Fruit fly (Drosophila melanogaster): ENCODE results near the gene CG12012.

Gene CG12012

dm6 chr3L:3383965-3384595 is 7.5 kb downstream of the CG12012 start:
- TF ChIP-seq CG17801 (GFP tag; optimal IDR thresholded peaks at IDR 0.05; ENCODE audit: partially characterized antibody) = no peak

DNA sequence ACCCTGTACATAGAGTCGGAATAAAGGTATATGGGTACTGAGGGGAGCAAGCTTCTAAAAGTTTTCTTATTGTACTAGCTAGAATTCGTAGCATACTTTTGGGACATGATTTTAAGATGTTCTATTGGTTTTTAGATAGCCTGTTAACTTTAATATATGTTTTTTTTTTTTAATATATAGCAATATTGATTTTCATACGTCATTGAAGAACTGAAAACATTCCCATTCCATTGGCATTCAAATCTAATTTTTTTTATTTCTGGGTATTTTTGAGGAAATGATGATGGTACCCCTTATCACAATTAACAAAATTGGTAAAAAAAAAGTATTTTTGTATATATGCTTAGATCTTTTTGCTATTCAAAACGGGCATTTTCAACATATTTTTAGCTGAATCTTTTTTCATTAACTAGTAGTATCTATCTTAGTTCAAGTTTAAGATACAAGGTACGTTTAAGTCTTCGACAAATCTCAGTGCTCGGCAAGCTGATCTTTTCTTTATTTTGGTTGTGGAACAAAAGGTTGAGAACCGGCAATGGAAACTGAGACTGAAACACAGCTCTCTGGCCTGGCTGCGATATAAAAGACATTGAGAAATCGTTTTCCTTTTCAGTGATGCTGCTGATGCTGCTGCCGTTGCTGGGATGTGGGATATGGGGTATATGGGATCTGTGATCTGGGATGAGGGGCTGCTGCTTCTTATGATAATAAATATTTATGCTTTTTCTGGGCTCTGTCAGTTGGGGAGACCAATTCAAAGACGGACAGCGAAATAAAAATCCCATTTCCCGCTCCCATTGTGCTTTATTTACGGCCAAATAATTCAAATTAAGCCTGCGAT is 8.3 kb downstream of the CG12012 start:
- TF ChIP-seq CG17801 (GFP tag; optimal IDR thresholded peaks at IDR 0.05; ENCODE audit: partially characterized antibody) = no peak

dm6 chr3L:3385437-3385802 is 8.9 kb downstream of the CG12012 start:
- no peak for TF ChIP-seq CG17801 (GFP tag; optimal IDR thresholded peaks at IDR 0.05; ENCODE audit: partially characterized antibody)

- TF ChIP-seq CG17801 (GFP tag; optimal IDR thresholded peaks at IDR 0.05; ENCODE audit: partially characterized antibody) = no peak
Measured at dm6 chr3L:3386730-3387129, 10.2 kb downstream of the CG12012 start.

- no peak for TF ChIP-seq CG17801 (GFP tag; optimal IDR thresholded peaks at IDR 0.05; ENCODE audit: partially characterized antibody)
Measured at dm6 chr3L:3387619-3388018, 11.1 kb downstream of the CG12012 start.

- no peak for TF ChIP-seq CG17801 (GFP tag; optimal IDR thresholded peaks at IDR 0.05; ENCODE audit: partially characterized antibody)
Measured at dm6 chr3L:3388708-3389665, 12.4 kb downstream of the CG12012 start.

dm6 chr3L:3389666-3390059 is 13.1 kb downstream of the CG12012 start:
- TF ChIP-seq CG17801 (GFP tag; optimal IDR thresholded peaks at IDR 0.05; ENCODE audit: partially characterized antibody) = no peak

- no peak for TF ChIP-seq CG17801 (GFP tag; optimal IDR thresholded peaks at IDR 0.05; ENCODE audit: partially characterized antibody)
Measured at dm6 chr3L:3390525-3390924, 14.0 kb downstream of the CG12012 start.

dm6 chr3L:3391871-3392270 is 15.3 kb downstream of the CG12012 start:
- TF ChIP-seq CG17801 (GFP tag; optimal IDR thresholded peaks at IDR 0.05; ENCODE audit: partially characterized antibody) = no peak

dm6 chr3L:3393951-3394834 is 17.6 kb downstream of the CG12012 start:
- TF ChIP-seq CG17801 (GFP tag; optimal IDR thresholded peaks at IDR 0.05; ENCODE audit: partially characterized antibody) = no peak

- TF ChIP-seq CG17801 (GFP tag; optimal IDR thresholded peaks at IDR 0.05; ENCODE audit: partially characterized antibody) = no peak
Measured at dm6 chr3L:3394854-3395723, 18.5 kb downstream of the CG12012 start.

DNA sequence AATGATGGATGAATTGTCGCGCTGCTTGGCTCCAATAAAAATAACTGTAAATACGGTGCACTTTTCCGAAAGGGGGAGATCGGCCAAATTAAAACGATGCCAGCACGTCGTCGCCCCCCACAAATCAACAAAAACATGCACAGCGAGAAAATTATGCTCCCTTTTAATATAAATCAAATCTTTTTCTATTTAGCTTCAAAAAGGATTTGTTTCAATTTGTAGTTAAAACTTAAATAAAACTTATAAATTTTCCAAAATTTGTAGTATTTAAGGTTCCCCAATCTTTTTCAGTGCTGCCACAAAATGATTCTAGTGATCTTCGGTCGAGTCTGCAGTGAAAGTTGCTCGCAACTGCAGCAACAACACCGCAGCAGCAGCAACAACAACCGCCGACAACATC is 19.5 kb downstream of the CG12012 start:
- no peak for TF ChIP-seq CG17801 (GFP tag; optimal IDR thresholded peaks at IDR 0.05; ENCODE audit: partially characterized antibody)

DNA sequence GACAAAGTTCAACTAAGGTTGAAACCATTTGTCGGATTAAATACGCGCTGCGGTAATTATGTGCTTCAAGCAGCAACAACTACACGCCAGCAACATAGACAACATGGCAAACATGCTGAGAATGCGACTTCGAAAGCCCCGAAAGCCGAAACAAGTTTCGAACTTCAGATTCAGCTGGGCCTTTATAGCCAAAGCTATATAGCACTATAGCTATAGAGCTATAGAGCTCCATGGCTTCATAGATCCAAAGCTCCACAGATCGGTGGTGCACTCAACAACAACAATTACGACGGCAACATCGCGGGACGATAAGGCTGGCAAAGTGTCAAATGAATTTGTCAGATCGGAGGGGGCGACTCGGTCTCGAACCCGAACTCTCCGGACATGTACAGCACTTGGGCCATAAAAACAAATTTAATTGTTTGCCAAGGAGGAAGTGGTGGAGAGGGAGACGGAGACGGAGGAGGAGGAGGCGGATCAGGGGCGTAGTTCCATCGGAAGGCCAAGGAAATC is 20.8 kb downstream of the CG12012 start:
- TF ChIP-seq CG17801 (GFP tag; optimal IDR thresholded peaks at IDR 0.05; ENCODE audit: partially characterized antibody) = no peak
